ENCODE assay signal across 1 fruit fly cellular context in the genomic region with DNA sequence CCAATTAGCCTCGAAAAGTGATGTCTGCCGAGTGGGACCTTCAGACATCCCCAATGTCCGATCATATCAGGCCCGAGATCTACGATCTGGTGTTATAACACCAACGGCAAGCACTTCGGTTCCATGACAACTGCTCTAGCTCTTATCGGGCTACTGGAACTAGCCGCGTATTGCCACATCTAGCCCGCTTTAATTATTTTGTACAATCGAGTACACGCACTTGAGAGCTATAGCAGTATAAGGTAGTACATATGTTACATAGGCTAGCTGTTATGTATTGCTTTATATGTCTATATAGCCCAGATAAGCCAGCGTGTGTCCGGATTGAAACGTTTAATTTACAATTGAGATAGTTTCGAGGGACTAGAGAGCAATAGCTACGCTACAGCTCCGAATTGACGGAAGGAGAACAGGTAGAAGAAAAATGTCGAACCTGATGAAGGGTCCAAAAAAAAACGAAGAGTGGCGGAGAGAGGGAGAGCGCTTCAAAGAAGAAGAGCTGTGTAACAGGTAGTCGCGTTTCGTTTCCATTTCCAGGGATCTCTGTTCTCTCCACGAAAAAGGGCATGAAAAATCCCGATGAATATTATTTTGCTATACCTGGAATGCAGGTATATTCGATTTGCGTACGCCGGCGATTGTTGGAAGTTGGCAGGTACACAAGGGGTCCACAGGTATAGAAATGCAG.
TF ChIP-seq lines count a peak whose summit lies in the region.

No protein-coding gene starts in this region.

TF ChIP-seq in whole organism, embryonic, 481 proteins besides CTCF, POLR2A, EP300 and RAD21 (continued from another document):
- peak; percentile 72 for TF ChIP-seq CG15479 (GFP tag; optimal IDR thresholded peaks at IDR 0.05; lab: Kevin White, UChicago)
- peak; percentile 19 for TF ChIP-seq twi (tag; optimal IDR thresholded peaks at IDR 0.05; lab: Kevin White, UChicago)
- peak; percentile 41 for TF ChIP-seq HmgZ (tag; optimal IDR thresholded peaks at IDR 0.05; lab: Kevin White, UChicago)
- TF ChIP-seq sqz (GFP tag; optimal IDR thresholded peaks at IDR 0.05; lab: Kevin White, UChicago): peak; percentile 47
- TF ChIP-seq CG13624 (GFP tag; optimal IDR thresholded peaks at IDR 0.05; lab: Kevin White, UChicago): no peak
- TF ChIP-seq vfl (GFP tag; optimal IDR thresholded peaks at IDR 0.05; lab: Kevin White, UChicago): peak; percentile 5
